Fruit fly (Drosophila melanogaster): ENCODE measurements around the gene CG12105.

Gene CG12105

dm6 chr3L:1565092-1565491 lies 50.5 kb downstream of the CG12105 start, which contains the start of gene CG12003:
TSS of gene CG12003 (plus strand) at chr3L:1565392.
- TF ChIP-seq salr (GFP tag; optimal IDR thresholded peaks at IDR 0.05) (no peak), CG9139 (GFP tag; optimal IDR thresholded peaks at IDR 0.05) (no peak), CG15336 (GFP tag; IDR thresholded peaks at IDR 0.05) (no peak), Sox14 (GFP tag; optimal IDR thresholded peaks at IDR 0.05) (no peak), CG11902 (GFP tag; optimal IDR thresholded peaks at IDR 0.05) (no peak), CG6808 (GFP tag; optimal IDR thresholded peaks at IDR 0.05) (no peak), vri (GFP tag; optimal IDR thresholded peaks at IDR 0.05) (no peak), CG10669 (GFP tag; optimal IDR thresholded peaks at IDR 0.05) (no peak), OdsH (GFP tag; optimal IDR thresholded peaks at IDR 0.05) (no peak)

Measured in whole organism, prepupa.